Worm (Caenorhabditis elegans): Measurements from ENCODE around the gene C07G2.5.

The C07G2.5 gene

DNA sequence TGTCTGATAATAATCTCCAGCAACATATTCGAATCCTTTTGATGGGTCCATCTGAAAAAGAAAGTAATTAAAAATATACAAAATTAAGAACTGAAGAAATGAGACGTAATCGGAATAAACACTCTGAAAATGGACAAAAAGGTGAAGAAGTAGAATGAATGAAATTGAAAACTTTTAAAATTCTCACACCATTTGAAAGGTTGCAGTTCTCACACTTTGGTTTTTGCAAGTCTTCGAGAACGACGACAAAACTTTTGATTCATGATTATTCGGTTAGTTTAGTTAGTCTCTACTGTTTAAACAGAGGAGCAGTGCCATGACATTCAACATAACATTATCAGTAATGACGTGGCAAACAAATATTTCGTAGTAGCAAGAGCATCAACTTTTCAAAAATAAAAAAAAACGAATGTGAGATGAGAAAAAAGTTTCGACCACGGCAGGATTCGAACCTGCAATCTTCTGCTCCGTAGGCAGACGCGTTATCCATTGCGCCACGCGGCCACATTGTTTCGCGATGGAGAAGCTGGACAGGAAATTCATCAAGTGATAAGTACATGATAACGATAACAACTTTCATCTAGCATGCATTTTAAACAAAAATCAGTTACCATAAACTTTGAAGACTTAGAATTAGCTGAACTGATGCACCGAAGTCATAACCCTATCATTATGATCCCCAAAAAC is 48.8 kb downstream of the C07G2.5 start, which contains the start of gene ceh-43 (continued):
- TF ChIP-seq rpc-1 (optimal IDR thresholded peaks at IDR 0.05) (peak; percentile 64), rpc-1 (tag; optimal IDR thresholded peaks at IDR 0.05) (peak; percentile 79), bed-1 (GFP tag; IDR thresholded peaks at IDR 0.05) (0 out of 2 replicates have a peak, but pooled peaks have one; percentile 29), Y79H2A.3 (GFP tag; conservative IDR thresholded peaks at IDR 0.05) (no peak), pbrm-1 (GFP tag; IDR thresholded peaks at IDR 0.05) (peak; percentile 60), ztf-6 (GFP tag; IDR thresholded peaks at IDR 0.05) (no peak), pha-4 (tag; optimal IDR thresholded peaks at IDR 0.05) (no peak), B0019.2 (GFP tag; conservative IDR thresholded peaks at IDR 0.05) (peak; percentile 57), ceh-58 (GFP tag; IDR thresholded peaks at IDR 0.05) (no peak), lin-54 (GFP tag; optimal IDR thresholded peaks at IDR 0.05) (peak; percentile 15), B0261.1 (tag; optimal IDR thresholded peaks at IDR 0.05) (peak; percentile 71), lin-35 (GFP tag; optimal IDR thresholded peaks at IDR 0.05) (no peak), ceh-27 (GFP tag; optimal IDR thresholded peaks at IDR 0.05) (peak; percentile 13), ekl-4 (GFP tag; IDR thresholded peaks at IDR 0.05) (no peak), atf-7 (tag; optimal IDR thresholded peaks at IDR 0.05) (no peak), dpff-1 (tag; optimal IDR thresholded peaks at IDR 0.05) (no peak), nhr-90 (tag; optimal IDR thresholded peaks at IDR 0.05) (peak; percentile 11), nfyb-1 (GFP tag; IDR thresholded peaks at IDR 0.05) (0 out of 2 replicates have a peak, but pooled peaks have one; percentile 32), ceh-91 (GFP tag; IDR thresholded peaks at IDR 0.05) (0 out of 2 replicates have a peak, but pooled peaks have one; percentile 25), attf-6 (GFP tag; IDR thresholded peaks at IDR 0.05) (no peak), lag-1 (GFP tag; IDR thresholded peaks at IDR 0.05) (no peak)

DNA sequence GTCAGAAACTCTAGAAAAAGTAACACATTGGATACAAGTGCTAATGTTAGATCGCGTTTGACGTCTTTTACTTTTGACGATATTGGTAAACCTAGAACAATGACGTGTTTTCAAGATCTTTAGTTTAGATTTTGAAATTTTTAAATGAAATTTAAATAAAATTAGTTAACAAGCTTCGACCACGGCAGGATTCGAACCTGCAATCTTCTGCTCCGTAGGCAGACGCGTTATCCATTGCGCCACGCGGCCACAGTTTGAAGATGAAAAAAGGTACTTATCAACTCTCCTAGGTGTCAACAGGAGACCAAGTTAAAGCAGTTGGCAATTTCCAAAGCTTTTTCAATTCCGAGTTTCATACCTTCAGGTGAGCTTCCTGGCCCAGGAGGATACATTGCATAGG is 49.5 kb downstream of the C07G2.5 start:
- TF ChIP-seq madf-8 (GFP tag; conservative IDR thresholded peaks at IDR 0.05) (0 out of 2 replicates have a peak, but pooled peaks have one; percentile 14), snpc-1.3 (tag; optimal IDR thresholded peaks at IDR 0.05; ENCODE audit: insufficient read depth) (peak; percentile 55), rpc-1 (optimal IDR thresholded peaks at IDR 0.05) (peak; percentile 63), rpc-1 (tag; optimal IDR thresholded peaks at IDR 0.05) (peak; percentile 81), let-526 (GFP tag; IDR thresholded peaks at IDR 0.05) (no peak), madf-6 (GFP tag; IDR thresholded peaks at IDR 0.05) (peak; percentile 69), ZK185.1 (tag; optimal IDR thresholded peaks at IDR 0.05; ENCODE audit: poor library complexity, severe bottlenecking) (no peak), ztf-28 (GFP tag; IDR thresholded peaks at IDR 0.05) (0 out of 2 replicates have a peak, but pooled peaks have one; percentile 36), T07F8.4 (tag; optimal IDR thresholded peaks at IDR 0.05) (peak; percentile 23), nhr-80 (tag; optimal IDR thresholded peaks at IDR 0.05) (peak; percentile 40), Y95B8A.8 (GFP tag; IDR thresholded peaks at IDR 0.05) (no peak), mes-4 (tag; optimal IDR thresholded peaks at IDR 0.05) (peak; percentile 57), madf-3 (GFP tag; IDR thresholded peaks at IDR 0.05) (no peak), tbp1 (GFP tag; optimal IDR thresholded peaks at IDR 0.05) (peak; percentile 93), nhr-27 (tag; optimal IDR thresholded peaks at IDR 0.05) (no peak), F33H1.4 (GFP tag; IDR thresholded peaks at IDR 0.05) (peak; percentile 27; the same call in 1 of the 2 replicates), zim-3 (tag; optimal IDR thresholded peaks at IDR 0.05) (no peak), him-1 (tag; optimal IDR thresholded peaks at IDR 0.05) (peak; percentile 72), D2030.7 (GFP tag; IDR thresholded peaks at IDR 0.05) (peak; percentile 69; the same call in 1 of the 2 replicates), pbrm-1 (GFP tag; IDR thresholded peaks at IDR 0.05) (peak; percentile 61; the same call in 1 of the 2 replicates), lin-54 (GFP tag; optimal IDR thresholded peaks at IDR 0.05) (peak; percentile 41), efl-1 (GFP tag; optimal IDR thresholded peaks at IDR 0.05) (peak; percentile 13), ztf-18 (tag; optimal IDR thresholded peaks at IDR 0.05) (peak; percentile 73), madf-10 (tag; optimal IDR thresholded peaks at IDR 0.05) (peak; percentile 27), mxl-1 (tag; optimal IDR thresholded peaks at IDR 0.05) (no peak), B0261.1 (tag; optimal IDR thresholded peaks at IDR 0.05) (peak; percentile 71), F49E8.2 (tag; optimal IDR thresholded peaks at IDR 0.05; ENCODE audit: insufficient read depth) (peak; percentile 62), nhr-90 (tag; optimal IDR thresholded peaks at IDR 0.05) (peak; percentile 33), bed-1 (GFP tag; IDR thresholded peaks at IDR 0.05) (no peak), snpc-3.4 (tag; optimal IDR thresholded peaks at IDR 0.05) (peak; percentile 29), egl-18 (GFP tag; IDR thresholded peaks at IDR 0.05) (no peak), unc-130 (GFP tag; optimal IDR thresholded peaks at IDR 0.05) (no peak)
